Worm (Caenorhabditis elegans) whole organism, L2 larva: Measurements from ENCODE around the gene W05E10.5.

Experiments used
- C34F6.9 ChIP-seq: fragments of 150-350 bp; optimal IDR thresholded peaks from 2 replicates; lab custom pipeline; 2014; ENCODE audit warnings: missing biosample characterization, missing genetic modification characterization
- F13H6.1 ChIP-seq: sonication (generic microtip); optimal IDR thresholded peaks from 2 replicates; lab custom pipeline; 2016; ENCODE audit warnings: missing genetic modification characterization, missing compliant biosample characterization
- R02D3.7 ChIP-seq: fragments of 150-350 bp; optimal IDR thresholded peaks from 2 replicates; lab custom pipeline; 2014; ENCODE audit warnings: missing biosample characterization, missing genetic modification characterization
- Y55F3AM.14 ChIP-seq: fragments of 200-800 bp; sonication (Bioruptor generic); optimal IDR thresholded peaks from 2 replicates; lab custom pipeline; 2018; ENCODE audit warnings: mild to moderate bottlenecking, missing genetic modification characterization, missing compliant biosample characterization
- ZK546.5 ChIP-seq: sonication (generic microtip); optimal IDR thresholded peaks from 2 replicates; lab custom pipeline; 2017; ENCODE audit warnings: missing biosample characterization, missing genetic modification characterization
- alr-1 ChIP-seq: fragments of 150-350 bp; optimal IDR thresholded peaks from 2 replicates; lab custom pipeline; 2014; ENCODE audit warnings: missing biosample characterization, missing genetic modification characterization
- aly-2 ChIP-seq: fragments of 150-350 bp; optimal IDR thresholded peaks from 2 replicates; lab custom pipeline; 2014; ENCODE audit warnings: missing biosample characterization, missing genetic modification characterization
- ama-1 ChIP-seq: fragments of 150-350 bp; optimal IDR thresholded peaks from 2 replicates; lab custom pipeline; 2018; ENCODE audit warnings: inconsistent platforms
- blmp-1 ChIP-seq: sonication (generic microtip); optimal IDR thresholded peaks from 2 replicates; lab custom pipeline; 2017; ENCODE audit warnings: missing genetic modification characterization, mild to moderate bottlenecking, missing compliant biosample characterization, antibody characterized with exemption, moderate library complexity; ENCODE audit not compliant: insufficient read depth
- ceh-16 ChIP-seq: fragments of 150-350 bp; optimal IDR thresholded peaks from 2 replicates; lab custom pipeline; 2014; ENCODE audit warnings: missing biosample characterization, missing genetic modification characterization
- crh-2 ChIP-seq: sonication (generic microtip); optimal IDR thresholded peaks from 2 replicates; lab custom pipeline; 2017; ENCODE audit warnings: missing biosample characterization, missing genetic modification characterization
- dmd-4 ChIP-seq: sonication (generic microtip); optimal IDR thresholded peaks from 2 replicates; lab custom pipeline; 2017; ENCODE audit warnings: missing biosample characterization, missing genetic modification characterization
- egl-27 ChIP-seq: sonication (generic microtip); optimal IDR thresholded peaks from 3 replicates; lab custom pipeline; 2017; ENCODE audit warnings: missing biosample characterization, missing genetic modification reagents, missing genetic modification characterization
- elt-3 ChIP-seq: sonication (generic microtip); optimal IDR thresholded peaks from 2 replicates; lab custom pipeline; 2017; ENCODE audit warnings: missing biosample characterization, missing genetic modification characterization
- fos-1 ChIP-seq: fragments of 150-350 bp; optimal IDR thresholded peaks from 2 replicates; lab custom pipeline; 2014; ENCODE audit warnings: missing biosample characterization, missing genetic modification characterization
- gmeb-1 ChIP-seq: fragments of 150-350 bp; optimal IDR thresholded peaks from 2 replicates; lab custom pipeline; 2014; ENCODE audit warnings: missing biosample characterization, missing genetic modification characterization
- lin-11 ChIP-seq: fragments of 150-350 bp; sonication (generic microtip); optimal IDR thresholded peaks from 2 replicates; lab custom pipeline; 2014; ENCODE audit warnings: missing biosample characterization, missing genetic modification characterization, inconsistent platforms, mixed read lengths
- lin-39 ChIP-seq: fragments of 150-350 bp; optimal IDR thresholded peaks from 2 replicates; lab custom pipeline; 2014; ENCODE audit warnings: missing biosample characterization, missing genetic modification reagents, missing genetic modification characterization
- lsy-2 ChIP-seq, 2 experiments: fragments of 150-350 bp in 1 of 2; sonication (generic microtip) in 1 of 2; optimal IDR thresholded peaks; 2 replicates each; lab custom pipeline; 2014 to 2017; ENCODE audit warnings: missing biosample characterization in 2 of 2, missing genetic modification characterization in 2 of 2
- mbf-1 ChIP-seq: sonication (generic microtip); optimal IDR thresholded peaks from 2 replicates; lab custom pipeline; 2017; ENCODE audit warnings: missing biosample characterization, missing genetic modification characterization
- mdl-1 ChIP-seq, 2 experiments: fragments of 150-350 bp in 1 of 2; sonication (generic microtip) in 1 of 2; optimal IDR thresholded peaks; 2 replicates each; lab custom pipeline; 2017; ENCODE audit warnings: missing biosample characterization in 2 of 2, missing genetic modification characterization in 2 of 2
- nhr-11 ChIP-seq: fragments of 150-350 bp; optimal IDR thresholded peaks from 2 replicates; lab custom pipeline; 2014; ENCODE audit warnings: missing biosample characterization, missing genetic modification characterization
- nhr-129 ChIP-seq: fragments of 150-350 bp; optimal IDR thresholded peaks from 2 replicates; lab custom pipeline; 2014; ENCODE audit warnings: missing biosample characterization, missing genetic modification characterization
- nhr-23 ChIP-seq: fragments of 150-350 bp; optimal IDR thresholded peaks from 2 replicates; lab custom pipeline; 2014; ENCODE audit warnings: missing biosample characterization, missing genetic modification reagents, missing genetic modification characterization
- nhr-237 ChIP-seq: fragments of 150-350 bp; optimal IDR thresholded peaks from 2 replicates; lab custom pipeline; 2014; ENCODE audit warnings: missing biosample characterization, missing genetic modification characterization
- nhr-25 ChIP-seq: fragments of 150-350 bp; sonication (generic microtip); optimal IDR thresholded peaks from 3 replicates; lab custom pipeline; 2014; ENCODE audit warnings: missing biosample characterization, missing genetic modification characterization
- nhr-6 ChIP-seq: fragments of 150-350 bp; optimal IDR thresholded peaks from 2 replicates; lab custom pipeline; 2014; ENCODE audit warnings: missing biosample characterization, missing genetic modification characterization
- nhr-77 ChIP-seq: fragments of 150-350 bp; optimal IDR thresholded peaks from 2 replicates; lab custom pipeline; 2014; ENCODE audit warnings: missing biosample characterization, missing genetic modification characterization
- peb-1 ChIP-seq: fragments of 150-350 bp; optimal IDR thresholded peaks from 2 replicates; lab custom pipeline; 2014; ENCODE audit warnings: missing biosample characterization, missing genetic modification characterization
- skn-1 ChIP-seq: sonication (generic microtip); optimal IDR thresholded peaks from 2 replicates; lab custom pipeline; 2017; ENCODE audit warnings: missing biosample characterization, missing genetic modification characterization
- sma-3 ChIP-seq: sonication (generic microtip); optimal IDR thresholded peaks from 2 replicates; lab custom pipeline; 2016; ENCODE audit warnings: missing genetic modification reagents, missing genetic modification characterization, missing compliant biosample characterization
- sma-9 ChIP-seq, 2 experiments: fragments of 150-350 bp in 1 of 2; sonication (generic microtip) in 1 of 2; optimal IDR thresholded peaks; 2 replicates each; lab custom pipeline; 2014 to 2016; ENCODE audit warnings: missing genetic modification characterization in 2 of 2, mild to moderate bottlenecking in 1 of 2, missing biosample characterization in 1 of 2, missing compliant biosample characterization in 1 of 2, missing genetic modification reagents in 1 of 2, moderate library complexity in 1 of 2
- unc-39 ChIP-seq: fragments of 150-350 bp; optimal IDR thresholded peaks from 2 replicates; lab custom pipeline; 2014; ENCODE audit warnings: missing biosample characterization, missing genetic modification characterization
- unc-62 ChIP-seq: fragments of 150-350 bp; optimal IDR thresholded peaks from 2 replicates; lab custom pipeline; 2014; ENCODE audit warnings: missing biosample characterization, missing genetic modification reagents, missing genetic modification characterization
- zag-1 ChIP-seq: fragments of 150-350 bp; optimal IDR thresholded peaks from 2 replicates; lab custom pipeline; 2014; ENCODE audit warnings: missing biosample characterization, missing genetic modification characterization
- ztf-1 ChIP-seq: fragments of 200-800 bp; sonication (Bioruptor generic); conservative IDR thresholded peaks from 2 replicates; pipeline ENCODE4 v1.3.6; 2022; ENCODE audit warnings: missing genetic modification characterization, missing compliant biosample characterization
- ztf-11 ChIP-seq: sonication (generic microtip); optimal IDR thresholded peaks from 2 replicates; lab custom pipeline; 2017; ENCODE audit warnings: missing biosample characterization, missing genetic modification characterization

The W05E10.5 gene

DNA sequence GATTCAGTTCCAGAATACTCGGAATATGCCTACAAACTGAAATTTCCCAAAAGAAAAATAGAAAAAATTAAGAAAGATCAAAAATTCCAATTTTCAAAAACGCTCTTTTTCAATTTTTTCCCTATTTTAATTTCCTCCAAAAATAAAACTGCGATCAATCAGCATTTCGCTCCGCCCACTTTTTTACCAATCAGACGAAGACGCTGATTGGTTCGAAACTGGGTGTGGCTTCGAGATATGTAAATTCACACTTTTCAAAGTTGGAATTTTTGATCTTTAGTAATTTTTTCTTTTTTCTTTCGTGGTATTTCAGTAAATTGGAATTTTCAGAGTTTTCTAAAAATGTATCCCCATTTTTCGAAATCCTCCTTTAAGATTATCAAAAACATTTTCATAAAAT, 18.5 kb downstream of the W05E10.5 start:
- TF ChIP-seq ceh-16 (no peak), nhr-25 (tag; lab: Kevin White, UChicago) (no peak), unc-62 (GFP tag; lab: Kevin White, UChicago) (no peak), C34F6.9 (tag; lab: Kevin White, UChicago) (no peak), ZK546.5 (tag; lab: Kevin White, UChicago) (no peak), elt-3 (tag; lab: Kevin White, UChicago) (no peak), lin-39 (tag; lab: Kevin White, UChicago) (no peak), mdl-1 (tag; optimal IDR thresholded peaks at IDR 0.05; lab: Kevin White, UChicago) (no peak), peb-1 (tag; lab: Kevin White, UChicago) (no peak), alr-1 (tag; lab: Kevin White, UChicago) (no peak), Y55F3AM.14 (GFP tag; lab: Kevin White, UChicago) (no peak), F13H6.1 (no peak), nhr-237 (tag; lab: Kevin White, UChicago) (no peak), R02D3.7 (no peak)

- TF ChIP-seq peb-1 (tag; lab: Kevin White, UChicago): no peak
- TF ChIP-seq C34F6.9 (tag; lab: Kevin White, UChicago): no peak
- peak; percentile 1 for TF ChIP-seq fos-1 (tag; lab: Kevin White, UChicago)
- peak; percentile 20 for TF ChIP-seq gmeb-1 (tag; lab: Kevin White, UChicago)
- no peak for TF ChIP-seq mdl-1 (tag; optimal IDR thresholded peaks at IDR 0.05; lab: Kevin White, UChicago)
- TF ChIP-seq blmp-1 (tag; lab: Kevin White, UChicago): no peak
- TF ChIP-seq sma-9 (GFP tag; optimal IDR thresholded peaks at IDR 0.05; lab: Kevin White, UChicago): peak; percentile 28
- TF ChIP-seq sma-9 (tag; optimal IDR thresholded peaks at IDR 0.05; lab: Kevin White, UChicago): no peak
- no peak for TF ChIP-seq dmd-4 (tag; lab: Kevin White, UChicago)
- no peak for TF ChIP-seq ama-1
Measured at ce11 chrV:11676498-11676897, 19.0 kb downstream of the W05E10.5 start.

DNA sequence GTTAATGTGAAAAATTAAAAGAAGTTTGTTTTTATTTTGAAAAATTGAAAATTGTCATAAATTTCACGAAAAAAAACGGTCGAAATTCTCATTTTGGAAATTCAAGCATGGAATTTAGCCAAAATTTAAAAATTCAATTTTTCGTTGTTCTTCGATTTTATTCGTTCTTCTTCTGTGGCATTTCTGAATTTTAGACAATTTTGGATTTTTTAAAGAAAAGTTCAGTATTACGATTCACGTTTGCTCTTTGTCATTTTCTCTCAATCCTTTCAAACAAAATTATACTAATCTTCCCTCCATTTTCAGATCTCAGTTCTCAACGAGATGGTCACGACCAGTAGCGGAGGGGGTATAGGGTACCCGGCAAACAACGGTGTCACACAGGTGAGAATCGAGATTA, 19.9 kb downstream of the W05E10.5 start, which contains the start of gene ape-1:
TSS of gene ape-1 (plus strand) at position 301 of the 400 bp plus-strand sequence.
- TF ChIP-seq zag-1 (tag; lab: Kevin White, UChicago) (no peak), alr-1 (tag; lab: Kevin White, UChicago) (no peak), unc-62 (GFP tag; lab: Kevin White, UChicago) (no peak), ztf-11 (tag; lab: Kevin White, UChicago) (no peak), aly-2 (tag; lab: Kevin White, UChicago) (no peak), Y55F3AM.14 (GFP tag; lab: Kevin White, UChicago) (no peak), C34F6.9 (tag; lab: Kevin White, UChicago) (no peak), sma-3 (no peak), mbf-1 (tag; lab: Kevin White, UChicago) (no peak), mdl-1 (tag; optimal IDR thresholded peaks at IDR 0.05; lab: Kevin White, UChicago) (no peak), lin-11 (tag; lab: Kevin White, UChicago) (no peak), ama-1 (no peak), nhr-77 (tag; lab: Kevin White, UChicago) (no peak), crh-2 (tag; lab: Kevin White, UChicago) (no peak), gmeb-1 (tag; lab: Kevin White, UChicago) (no peak), egl-27 (no peak), sma-9 (GFP tag; optimal IDR thresholded peaks at IDR 0.05; lab: Kevin White, UChicago) (no peak), sma-9 (tag; optimal IDR thresholded peaks at IDR 0.05; lab: Kevin White, UChicago) (no peak), F13H6.1 (no peak), elt-3 (tag; lab: Kevin White, UChicago) (no peak)

DNA sequence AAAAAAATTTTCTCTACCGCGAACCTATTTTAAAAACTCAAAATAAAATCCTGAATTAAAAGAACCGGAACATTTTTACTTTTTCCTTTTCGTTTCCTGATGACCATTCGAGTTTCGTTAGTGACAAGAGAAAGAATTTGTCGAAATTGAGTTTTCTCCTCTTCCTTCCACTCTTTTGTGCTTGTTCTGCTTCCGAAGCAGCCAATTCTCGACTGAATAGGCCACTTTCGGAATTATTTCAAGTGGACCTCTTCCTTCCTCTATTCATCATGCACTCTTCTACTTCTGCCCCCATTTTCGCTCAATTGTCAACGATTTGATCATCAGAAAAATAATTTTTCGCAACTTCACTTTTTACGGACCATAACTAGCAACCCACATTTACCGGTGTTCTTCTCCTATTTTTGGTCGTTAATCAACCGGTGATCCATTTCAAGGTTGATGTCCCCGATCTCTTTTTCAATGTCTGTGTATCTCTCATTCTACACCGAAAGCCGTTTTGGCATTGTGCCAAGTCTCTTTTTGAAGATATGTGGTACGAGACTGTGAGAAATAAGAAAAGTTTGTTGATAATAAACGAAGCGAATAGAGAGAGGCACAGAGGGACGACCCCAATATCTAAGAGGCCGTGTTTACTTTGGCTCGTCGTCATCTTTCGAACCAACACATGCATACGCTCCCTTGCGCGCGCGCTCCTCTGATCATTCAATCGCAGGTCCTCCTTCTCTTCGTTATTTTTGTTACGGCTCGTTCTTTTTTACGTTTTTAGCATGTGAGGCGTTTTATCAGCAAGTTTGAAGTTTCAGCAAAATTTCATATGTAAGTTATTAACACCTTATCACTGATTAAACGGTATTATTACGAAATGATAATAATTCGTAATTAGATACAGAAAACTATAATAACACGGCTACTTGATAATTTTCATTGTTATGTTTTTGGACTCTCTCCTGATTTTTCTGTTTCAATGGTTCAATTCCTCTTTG, 20.6 kb downstream of the W05E10.5 start:
- no peak for TF ChIP-seq Y55F3AM.14 (GFP tag; lab: Kevin White, UChicago)
- TF ChIP-seq fos-1 (tag; lab: Kevin White, UChicago): peak; percentile 39
- TF ChIP-seq sma-3: peak; percentile 35

DNA sequence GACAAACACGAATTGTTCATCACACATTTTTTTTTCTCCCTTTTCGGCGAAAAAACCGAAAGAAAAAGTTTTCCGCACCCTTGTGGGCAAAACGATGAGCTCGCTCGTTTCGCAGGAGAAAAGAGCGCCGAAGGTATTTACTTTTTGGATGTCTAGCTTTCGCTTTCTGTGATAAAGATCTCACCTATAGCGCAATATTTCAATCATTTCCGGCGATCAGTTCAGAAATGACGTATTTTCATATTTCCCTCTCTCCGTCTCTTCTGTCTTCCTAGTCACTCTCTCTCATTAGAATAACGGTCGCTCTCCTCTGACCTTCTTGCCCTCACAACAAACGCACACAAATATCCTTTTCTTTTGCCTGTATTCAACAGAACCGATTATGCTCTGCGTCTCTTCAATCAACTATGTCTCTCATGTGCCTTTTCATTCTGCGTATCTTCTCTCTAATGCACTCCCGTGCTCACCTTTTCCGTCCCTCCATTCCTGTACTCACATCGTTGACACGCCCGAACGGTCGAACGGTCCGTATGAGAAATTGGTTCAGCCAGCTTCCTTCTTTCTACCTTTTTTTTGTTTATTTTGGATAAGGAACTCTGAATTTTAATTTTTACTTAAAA, 21.6 kb downstream of the W05E10.5 start:
- TF ChIP-seq nhr-11 (no peak), nhr-129 (tag; lab: Kevin White, UChicago) (peak; percentile 30), zag-1 (tag; lab: Kevin White, UChicago) (no peak), ztf-11 (tag; lab: Kevin White, UChicago) (no peak), alr-1 (tag; lab: Kevin White, UChicago) (no peak), ceh-16 (peak; percentile 20), skn-1 (no peak), lin-39 (tag; lab: Kevin White, UChicago) (no peak), blmp-1 (tag; lab: Kevin White, UChicago) (peak; percentile 42), nhr-23 (tag; lab: Kevin White, UChicago) (no peak), mdl-1 (tag; optimal IDR thresholded peaks at IDR 0.05; lab: Kevin White, UChicago) (no peak), lin-11 (tag; lab: Kevin White, UChicago) (no peak), unc-39 (tag; lab: Kevin White, UChicago) (no peak), nhr-25 (tag; lab: Kevin White, UChicago) (peak; percentile 19), egl-27 (no peak), dmd-4 (tag; lab: Kevin White, UChicago) (no peak), fos-1 (tag; lab: Kevin White, UChicago) (peak; percentile 19), elt-3 (tag; lab: Kevin White, UChicago) (no peak), nhr-6 (tag; lab: Kevin White, UChicago) (no peak), sma-9 (GFP tag; optimal IDR thresholded peaks at IDR 0.05; lab: Kevin White, UChicago) (peak; percentile 57), sma-9 (tag; optimal IDR thresholded peaks at IDR 0.05; lab: Kevin White, UChicago) (no peak), ztf-1 (GFP tag; lab: Robert Waterston, UW) (no peak), lsy-2 (tag; optimal IDR thresholded peaks at IDR 0.05; lab: Kevin White, UChicago) (peak in 1 of 2 experiments; percentile 15)
